Fruit fly (Drosophila melanogaster) whole organism, embryonic: ENCODE data around the gene CG6481.

Source experiments
- Ada2b ChIP-seq: fragments of 200-800 bp; sonication (Bioruptor generic); IDR thresholded peaks from 2 replicates; pipeline ENCODE4 v1.3.6; 2022; ENCODE audit warnings: missing biosample characterization, missing genetic modification characterization
- Bgb ChIP-seq: fragments of 200-800 bp; sonication (Bioruptor generic); IDR thresholded peaks from 2 replicates; pipeline ENCODE4 v1.3.6; 2022; ENCODE audit warnings: missing biosample characterization, missing genetic modification characterization; ENCODE audit not compliant: partially characterized antibody
- CG1024 ChIP-seq: fragments of 200-800 bp; sonication (Bioruptor generic); IDR thresholded peaks from 2 replicates; pipeline ENCODE4 v1.3.6; 2022; ENCODE audit warnings: missing biosample characterization, missing genetic modification characterization
- CG10462 ChIP-seq: fragments of 200-800 bp; sonication (Bioruptor generic); optimal IDR thresholded peaks from 2 replicates; lab custom pipeline; 2016; ENCODE audit warnings: missing biosample characterization, missing genetic modification characterization
- CG10979 ChIP-seq: fragments of 200-800 bp; sonication (Bioruptor generic); optimal IDR thresholded peaks from 2 replicates; lab custom pipeline; 2018; ENCODE audit warnings: missing biosample characterization, mild to moderate bottlenecking, missing genetic modification characterization, moderate library complexity
- CG11398 ChIP-seq: fragments of 200-800 bp; sonication (Bioruptor generic); optimal IDR thresholded peaks from 2 replicates; lab custom pipeline; 2016; ENCODE audit warnings: missing biosample characterization, missing genetic modification characterization
- CG13123 ChIP-seq: fragments of 200-800 bp; sonication (Bioruptor generic); optimal IDR thresholded peaks from 2 replicates; lab custom pipeline; 2016; ENCODE audit warnings: missing biosample characterization, missing genetic modification characterization
- CG13775 ChIP-seq: fragments of 200-800 bp; sonication (Bioruptor generic); optimal IDR thresholded peaks from 3 replicates; lab custom pipeline; 2017; ENCODE audit warnings: missing biosample characterization, mild to moderate bottlenecking, missing genetic modification characterization
- CG17359 ChIP-seq: fragments of 200-800 bp; sonication (Bioruptor generic); optimal IDR thresholded peaks from 3 replicates; lab custom pipeline; 2018; ENCODE audit warnings: missing biosample characterization, mild to moderate bottlenecking, missing genetic modification characterization, moderate library complexity
- CG1792 ChIP-seq: fragments of 200-800 bp; sonication (Bioruptor generic); optimal IDR thresholded peaks from 2 replicates; lab custom pipeline; 2016; ENCODE audit warnings: missing biosample characterization, missing genetic modification characterization
- CG18262 ChIP-seq: fragments of 200-800 bp; optimal IDR thresholded peaks from 3 replicates; lab custom pipeline; 2019; ENCODE audit warnings: missing biosample characterization, mild to moderate bottlenecking, missing genetic modification characterization, moderate library complexity
- CG2199 ChIP-seq: fragments of 200-800 bp; sonication (Bioruptor generic); IDR thresholded peaks from 3 replicates; pipeline ENCODE4 v1.3.6; 2022; ENCODE audit warnings: missing biosample characterization, missing genetic modification characterization
- CG2202 ChIP-seq: fragments of 200-800 bp; sonication (Bioruptor generic); optimal IDR thresholded peaks from 2 replicates; lab custom pipeline; 2018; ENCODE audit warnings: missing biosample characterization, mild to moderate bottlenecking, missing genetic modification characterization
- CG3065 ChIP-seq: fragments of 200-800 bp; sonication (Bioruptor generic); optimal IDR thresholded peaks from 2 replicates; lab custom pipeline; 2016; ENCODE audit warnings: missing biosample characterization, missing genetic modification characterization
- CG3163 ChIP-seq: fragments of 200-800 bp; sonication (Bioruptor generic); optimal IDR thresholded peaks from 3 replicates; lab custom pipeline; 2016; ENCODE audit warnings: missing biosample characterization, missing genetic modification characterization
- CG32532 ChIP-seq: fragments of 200-800 bp; sonication (Bioruptor generic); IDR thresholded peaks from 2 replicates; pipeline ENCODE4 v1.3.6; 2022; ENCODE audit warnings: missing biosample characterization, missing genetic modification characterization
- CG6765 ChIP-seq: fragments of 200-800 bp; sonication (Bioruptor generic); optimal IDR thresholded peaks from 3 replicates; lab custom pipeline; 2017; ENCODE audit warnings: missing biosample characterization, mild to moderate bottlenecking, missing genetic modification characterization
- CG7357 ChIP-seq: fragments of 200-800 bp; sonication (Bioruptor generic); IDR thresholded peaks from 3 replicates; pipeline ENCODE4 v1.3.6; 2022; ENCODE audit warnings: missing biosample characterization, missing genetic modification characterization
- CG8089 ChIP-seq: fragments of 200-800 bp; sonication (Bioruptor generic); optimal IDR thresholded peaks from 3 replicates; lab custom pipeline; 2016; ENCODE audit warnings: missing biosample characterization, missing genetic modification characterization
- Chrac-16 ChIP-seq: fragments of 200-800 bp; sonication (Bioruptor generic); optimal IDR thresholded peaks from 3 replicates; lab custom pipeline; 2016; ENCODE audit warnings: missing biosample characterization, missing genetic modification characterization
- Dbx ChIP-seq: fragments of 200-800 bp; sonication (Bioruptor generic); IDR thresholded peaks from 3 replicates; pipeline ENCODE4 v1.3.6; 2022; ENCODE audit warnings: missing biosample characterization, missing genetic modification characterization
- Dfd ChIP-seq, 2 experiments: fragments of >200 bp; optimal IDR thresholded peaks; 2 replicates each; lab custom pipeline; 2017; ENCODE audit warnings: missing biosample characterization in 2 of 2, missing genetic modification characterization in 2 of 2
- E2f2 ChIP-seq: fragments of 200-800 bp; sonication (Bioruptor generic); IDR thresholded peaks from 2 replicates; pipeline ENCODE4 v1.3.6; 2022; ENCODE audit warnings: missing biosample characterization, missing genetic modification characterization
- Fer2 ChIP-seq: fragments of 200-800 bp; sonication (Bioruptor generic); optimal IDR thresholded peaks from 2 replicates; lab custom pipeline; 2018; ENCODE audit warnings: missing biosample characterization, mild to moderate bottlenecking, missing genetic modification characterization, moderate library complexity
- Hand ChIP-seq: fragments of 200-800 bp; sonication (Bioruptor generic); optimal IDR thresholded peaks from 2 replicates; lab custom pipeline; 2017; ENCODE audit warnings: mild to moderate bottlenecking, missing biosample characterization, missing genetic modification reagents, missing genetic modification characterization
- Hmr ChIP-seq: fragments of 200-800 bp; sonication (Bioruptor generic); optimal IDR thresholded peaks from 3 replicates; lab custom pipeline; 2017; ENCODE audit warnings: mild to moderate bottlenecking, missing biosample characterization, missing genetic modification reagents, missing genetic modification characterization
- Hr51 ChIP-seq, 2 experiments: fragments of 200-800 bp; sonication (Bioruptor generic); optimal IDR thresholded peaks; 2 replicates in 1 of 2; 3 replicates in 1 of 2; lab custom pipeline; 2016 to 2018; ENCODE audit warnings: missing biosample characterization in 2 of 2, missing genetic modification characterization in 2 of 2, mild to moderate bottlenecking in 1 of 2, moderate library complexity in 1 of 2
- MBD-R2 ChIP-seq: fragments of 200-800 bp; sonication (Bioruptor generic); IDR thresholded peaks from 2 replicates; pipeline ENCODE4 v1.3.6; 2022; ENCODE audit warnings: missing biosample characterization, missing genetic modification characterization
- Ptx1 ChIP-seq: fragments of 200-800 bp; sonication (Bioruptor generic); IDR thresholded peaks from 2 replicates; pipeline ENCODE4 v1.3.6; 2022; ENCODE audit warnings: missing biosample characterization, missing genetic modification characterization
- al ChIP-seq: fragments of 200-800 bp; sonication (Bioruptor generic); IDR thresholded peaks from 2 replicates; pipeline ENCODE4 v1.3.6; 2022; ENCODE audit warnings: missing biosample characterization, missing genetic modification characterization
- ase ChIP-seq: fragments of 200-800 bp; sonication (Bioruptor generic); IDR thresholded peaks from 3 replicates; pipeline ENCODE4 v1.3.6; 2022; ENCODE audit warnings: missing biosample characterization, missing genetic modification characterization
- ash1 ChIP-seq: fragments of 200-800 bp; sonication (Bioruptor generic); optimal IDR thresholded peaks from 2 replicates; lab custom pipeline; 2018; ENCODE audit warnings: missing biosample characterization, mild to moderate bottlenecking, missing genetic modification characterization
- cg ChIP-seq: fragments of 200-800 bp; sonication (Bioruptor generic); optimal IDR thresholded peaks from 3 replicates; lab custom pipeline; 2019; ENCODE audit warnings: missing biosample characterization, mild to moderate bottlenecking, missing genetic modification characterization, moderate library complexity
- chif ChIP-seq, 2 experiments: fragments of 200-800 bp; sonication (Bioruptor generic); optimal IDR thresholded peaks; 3 replicates each; lab custom pipeline; 2016; ENCODE audit warnings: missing biosample characterization in 2 of 2, missing genetic modification characterization in 2 of 2
- corto ChIP-seq: fragments of 200-800 bp; sonication (Bioruptor generic); optimal IDR thresholded peaks from 2 replicates; lab custom pipeline; 2016; ENCODE audit warnings: missing biosample characterization, mild to moderate bottlenecking, missing genetic modification characterization, moderate library complexity
- emc ChIP-seq: fragments of 200-800 bp; sonication (Bioruptor generic); optimal IDR thresholded peaks from 2 replicates; lab custom pipeline; 2016; ENCODE audit warnings: missing biosample characterization, missing genetic modification characterization
- ewg ChIP-seq: fragments of 200-800 bp; sonication (Bioruptor generic); optimal IDR thresholded peaks from 3 replicates; lab custom pipeline; 2017; ENCODE audit warnings: mild to moderate bottlenecking, missing biosample characterization, missing genetic modification reagents, missing genetic modification characterization
- gsb-n ChIP-seq: fragments of 200-800 bp; sonication (Bioruptor generic); optimal IDR thresholded peaks from 3 replicates; lab custom pipeline; 2018; ENCODE audit warnings: missing biosample characterization, mild to moderate bottlenecking, missing genetic modification characterization
- h ChIP-seq: fragments of >200 bp; optimal IDR thresholded peaks from 2 replicates; lab custom pipeline; 2017
- hth ChIP-seq: fragments of >200 bp; optimal IDR thresholded peaks from 2 replicates; lab custom pipeline; 2017; ENCODE audit warnings: inconsistent platforms
- ken ChIP-seq: fragments of 200-800 bp; sonication (Bioruptor generic); IDR thresholded peaks from 3 replicates; pipeline ENCODE4 v1.3.6; 2022; ENCODE audit warnings: missing biosample characterization, missing genetic modification characterization
- nerfin-1 ChIP-seq: fragments of 200-800 bp; sonication (Bioruptor generic); optimal IDR thresholded peaks from 3 replicates; lab custom pipeline; 2019; ENCODE audit warnings: missing biosample characterization, mild to moderate bottlenecking, missing genetic modification characterization, moderate library complexity
- oc ChIP-seq: fragments of 200-800 bp; sonication (Bioruptor generic); optimal IDR thresholded peaks from 2 replicates; lab custom pipeline; 2018; ENCODE audit warnings: missing biosample characterization, mild to moderate bottlenecking, missing genetic modification characterization, moderate library complexity
- org-1 ChIP-seq: fragments of 200-800 bp; sonication (Bioruptor generic); optimal IDR thresholded peaks from 2 replicates; lab custom pipeline; 2017; ENCODE audit warnings: missing biosample characterization, missing genetic modification characterization
- repo ChIP-seq: fragments of 200-800 bp; sonication (Bioruptor generic); optimal IDR thresholded peaks from 2 replicates; lab custom pipeline; 2016; ENCODE audit warnings: missing biosample characterization, missing genetic modification characterization
- sqz ChIP-seq: fragments of 200-800 bp; sonication (Bioruptor generic); optimal IDR thresholded peaks from 3 replicates; lab custom pipeline; 2018; ENCODE audit warnings: missing biosample characterization, mild to moderate bottlenecking, missing genetic modification characterization
- ttk ChIP-seq: fragments of 200-800 bp; sonication (Bioruptor generic); IDR thresholded peaks from 2 replicates; pipeline ENCODE4 v2.1.2; 2022; ENCODE audit warnings: missing biosample characterization, missing genetic modification characterization
- unpg ChIP-seq: fragments of 200-800 bp; sonication (Bioruptor generic); optimal IDR thresholded peaks from 3 replicates; lab custom pipeline; 2018; ENCODE audit warnings: missing biosample characterization, mild to moderate bottlenecking, missing genetic modification characterization, moderate library complexity
- wek ChIP-seq: fragments of 200-800 bp; sonication (Bioruptor generic); optimal IDR thresholded peaks from 3 replicates; lab custom pipeline; 2018; ENCODE audit warnings: missing biosample characterization, mild to moderate bottlenecking, missing genetic modification characterization, moderate library complexity
- zf30C ChIP-seq: fragments of 200-800 bp; sonication (Bioruptor generic); optimal IDR thresholded peaks from 3 replicates; lab custom pipeline; 2018; ENCODE audit warnings: missing biosample characterization, mild to moderate bottlenecking, missing genetic modification characterization

The CG6481 gene

DNA sequence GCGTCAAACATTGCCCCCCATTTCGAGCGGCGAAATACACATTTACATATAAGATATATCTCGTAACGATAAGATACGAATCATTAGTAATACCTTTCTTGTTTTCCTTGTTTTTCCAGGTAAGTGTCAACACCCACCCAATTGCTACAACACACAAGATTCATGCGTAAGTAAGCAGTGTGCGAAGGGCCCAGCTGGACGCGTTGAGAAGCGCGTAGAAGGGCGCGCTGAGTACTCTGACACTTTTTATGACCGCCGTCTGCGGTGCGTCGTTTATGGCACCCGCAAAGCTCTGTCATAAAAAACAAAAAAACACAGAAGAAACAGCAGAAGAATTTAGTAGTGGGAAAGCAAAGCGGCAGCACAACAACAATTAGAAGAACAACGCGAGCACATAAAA lies 25.5 kb upstream of the CG6481 start (continued):
- TF ChIP-seq ken (GFP tag; lab: Robert Waterston, UW) (0 out of 3 replicates have a peak, but pooled peaks have one; percentile 42), nerfin-1 (tag; lab: Kevin White, UChicago) (peak; percentile 7), CG6765 (GFP tag; lab: Kevin White, UChicago) (no peak), ase (no peak)

DNA sequence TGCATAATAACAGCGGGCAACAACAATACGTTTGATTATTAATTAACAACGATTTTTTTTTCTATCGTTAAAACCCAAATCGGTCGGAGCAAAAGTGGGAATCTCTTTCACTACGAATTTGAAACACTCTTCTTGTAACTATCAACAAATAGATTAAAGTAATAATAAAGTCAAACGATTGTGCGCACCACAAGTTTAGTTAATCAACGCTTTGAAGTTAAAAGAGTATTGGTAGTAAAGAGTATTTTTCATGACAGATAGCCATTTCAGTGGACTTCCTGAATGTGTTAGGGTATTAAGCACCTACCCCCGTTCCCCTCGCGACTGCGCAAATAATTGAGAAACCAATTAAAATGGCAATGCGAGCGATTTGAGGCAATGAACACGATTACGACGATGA lies 24.5 kb upstream of the CG6481 start:
- TF ChIP-seq Fer2 (peak; percentile 61), Dbx (GFP tag; lab: Robert Waterston, UW) (peak; percentile 88), CG2199 (GFP tag; lab: Robert Waterston, UW) (0 out of 3 replicates have a peak, but pooled peaks have one; percentile 40), CG17359 (peak; percentile 74), CG10462 (peak; percentile 28), org-1 (GFP tag; lab: Kevin White, UChicago) (peak; percentile 61), ttk (GFP tag; lab: Robert Waterston, UW) (peak; percentile 79), E2f2 (GFP tag; lab: Robert Waterston, UW) (peak; percentile 53), oc (peak; percentile 72), h (lab: Kevin White, UChicago) (no peak), al (GFP tag; lab: Robert Waterston, UW) (peak; percentile 86), CG3163 (GFP tag; lab: Kevin White, UChicago) (peak; percentile 49), CG1024 (GFP tag; lab: Robert Waterston, UW) (peak; percentile 78), Hand (peak; percentile 41), chif (GFP tag; optimal IDR thresholded peaks at IDR 0.05; lab: Kevin White, UChicago) (peak; percentile 52 to 67), sqz (GFP tag; lab: Kevin White, UChicago) (peak; percentile 68), CG11398 (GFP tag; lab: Kevin White, UChicago) (peak; percentile 13), Hr51 (GFP tag; optimal IDR thresholded peaks at IDR 0.05; lab: Kevin White, UChicago) (peak; percentile 46 to 88), CG18262 (peak; percentile 72), CG1792 (peak; percentile 63), CG10979 (tag; lab: Kevin White, UChicago) (peak; percentile 60), Ptx1 (GFP tag; lab: Robert Waterston, UW) (peak; percentile 87), zf30C (no peak), cg (GFP tag; lab: Kevin White, UChicago) (no peak), Ada2b (GFP tag; lab: Robert Waterston, UW) (peak; percentile 87), CG2202 (tag; lab: Kevin White, UChicago) (no peak), CG13775 (peak; percentile 56), Bgb (GFP tag; lab: Robert Waterston, UW) (no peak), CG32532 (GFP tag; lab: Robert Waterston, UW) (peak; percentile 88), repo (peak; percentile 54), CG7357 (GFP tag; lab: Robert Waterston, UW) (peak; percentile 79), hth (lab: Kevin White, UChicago) (no peak), CG3065 (no peak), unpg (GFP tag; lab: Kevin White, UChicago) (peak; percentile 82), Chrac-16 (GFP tag; lab: Kevin White, UChicago) (peak; percentile 54), emc (peak; percentile 32), MBD-R2 (GFP tag; lab: Robert Waterston, UW) (peak; percentile 77), CG8089 (GFP tag; lab: Kevin White, UChicago) (peak; percentile 55), ash1 (GFP tag; lab: Kevin White, UChicago) (no peak), wek (peak; percentile 41), corto (GFP tag; lab: Kevin White, UChicago) (no peak), gsb-n (tag; lab: Kevin White, UChicago) (peak; percentile 41), ewg (GFP tag; lab: Kevin White, UChicago) (peak; percentile 48), Hmr (GFP tag; lab: Kevin White, UChicago) (peak; percentile 72), Dfd (GFP tag; optimal IDR thresholded peaks at IDR 0.05; lab: Kevin White, UChicago) (no peak), CG13123 (GFP tag; lab: Kevin White, UChicago) (peak; percentile 3)
